Worm (Caenorhabditis elegans) whole organism, midembryonic: Measurements from ENCODE around the gene C43D7.8.

ENCODE experiments used
- T22C8.4 ChIP-seq: fragments of 200-800 bp; sonication (Bioruptor generic); IDR thresholded peaks from 2 replicates; pipeline ENCODE4 v1.3.6; 2022; ENCODE audit warnings: missing genetic modification characterization, missing compliant biosample characterization
- cog-1 ChIP-seq: sonication (generic microtip); optimal IDR thresholded peaks from 2 replicates; lab custom pipeline; 2016; ENCODE audit warnings: missing genetic modification characterization, missing compliant biosample characterization
- flt-1 ChIP-seq: fragments of 200-800 bp; sonication (Bioruptor generic); IDR thresholded peaks from 2 replicates; pipeline ENCODE4 v1.3.6; 2022; ENCODE audit warnings: missing genetic modification characterization, missing compliant biosample characterization
- med-1 ChIP-seq: sonication (generic microtip); optimal IDR thresholded peaks from 2 replicates; lab custom pipeline; 2017; ENCODE audit warnings: missing genetic modification characterization, mild to moderate bottlenecking, missing compliant biosample characterization, antibody characterized with exemption, missing genetic modification reagents; ENCODE audit not compliant: insufficient read depth
- tab-1 ChIP-seq: fragments of 200-800 bp; sonication (Bioruptor generic); IDR thresholded peaks from 2 replicates; pipeline ENCODE4 v1.3.6; 2022; ENCODE audit warnings: missing genetic modification characterization, missing compliant biosample characterization
- ztf-23 ChIP-seq: fragments of 200-800 bp; sonication (Bioruptor generic); IDR thresholded peaks from 2 replicates; pipeline ENCODE4 v1.3.6; 2022; ENCODE audit warnings: missing genetic modification reagents, missing genetic modification characterization, missing compliant biosample characterization
- ztf-29 ChIP-seq: fragments of 200-800 bp; sonication (Bioruptor generic); IDR thresholded peaks from 2 replicates; pipeline ENCODE4 v1.3.6; 2022; ENCODE audit warnings: missing genetic modification reagents, missing genetic modification characterization, missing compliant biosample characterization

ce11 chrV:19262349-19262748, 48.9 kb downstream of the C43D7.8 start, which contains the start of gene F21D9.2:
- TF ChIP-seq med-1 (GFP tag; lab: Kevin White, UChicago), result no peak
- no peak for TF ChIP-seq cog-1 (tag; lab: Kevin White, UChicago)
- TF ChIP-seq tab-1 (GFP tag; lab: Robert Waterston, UW), result no peak
- TF ChIP-seq T22C8.4 (GFP tag; lab: Robert Waterston, UW), result no peak
- TF ChIP-seq flt-1 (GFP tag; lab: Robert Waterston, UW), result no peak
- TF ChIP-seq ztf-23 (GFP tag; lab: Robert Waterston, UW), result no peak
- TF ChIP-seq ztf-29 (GFP tag; lab: Robert Waterston, UW), result no peak
